Fruit fly (Drosophila melanogaster): ENCODE data around the gene CG17065.

CG17065 gene

DNA sequence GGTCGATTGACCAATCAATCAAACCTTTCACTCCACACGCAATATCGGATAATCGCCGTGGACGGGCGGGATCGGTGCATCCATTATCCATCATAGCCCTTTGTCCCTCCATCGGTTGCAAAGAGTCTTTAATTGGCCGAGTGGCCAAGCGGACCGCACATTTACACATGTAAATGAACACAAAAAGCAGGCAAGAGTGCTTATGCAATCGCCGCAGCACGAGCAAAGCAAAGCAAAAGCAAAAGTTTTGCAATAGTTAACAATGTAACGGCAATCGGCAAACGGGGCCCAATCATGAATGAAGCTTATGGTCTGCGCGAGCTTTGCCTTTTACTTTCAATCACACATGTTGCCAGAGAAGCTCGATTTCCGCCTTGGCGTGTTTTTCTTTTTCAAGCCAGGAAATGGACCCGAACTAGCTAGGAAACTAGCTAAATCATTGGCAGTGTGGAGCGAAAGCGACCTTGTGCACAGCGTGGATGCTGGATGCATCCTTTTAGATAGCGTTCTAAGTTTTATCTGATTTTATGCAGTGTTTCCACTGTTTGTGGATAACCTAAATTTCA, 13.6 kb downstream of the CG17065 start (continued):
- TF ChIP-seq eyg (GFP tag; optimal IDR thresholded peaks at IDR 0.05) = no peak
- TF ChIP-seq CG5953 (GFP tag; IDR thresholded peaks at IDR 0.05) = no peak
- TF ChIP-seq Trl (optimal IDR thresholded peaks at IDR 0.05) = no peak
- no peak for TF ChIP-seq Trl (GFP tag; optimal IDR thresholded peaks at IDR 0.05)
- TF ChIP-seq Med (GFP tag) = peak; percentile 36
- TF ChIP-seq CG5180 (GFP tag; optimal IDR thresholded peaks at IDR 0.05) = peak; percentile 89
- no peak for TF ChIP-seq tio (GFP tag; optimal IDR thresholded peaks at IDR 0.05)
- no peak for TF ChIP-seq Nf-YA (GFP tag; IDR thresholded peaks at IDR 0.05)
- TF ChIP-seq bowl (GFP tag; IDR thresholded peaks at IDR 0.05) = no peak
- TF ChIP-seq br (optimal IDR thresholded peaks at IDR 0.05) = no peak
- 0 out of 3 replicates have a peak, but pooled peaks have one; percentile 18 for TF ChIP-seq ci (GFP tag; IDR thresholded peaks at IDR 0.05)
- no peak for TF ChIP-seq CG17328 (GFP tag; IDR thresholded peaks at IDR 0.05)
- no peak for TF ChIP-seq rib (GFP tag; IDR thresholded peaks at IDR 0.05)
- no peak for TF ChIP-seq vvl (GFP tag; IDR thresholded peaks at IDR 0.05)
- no peak for TF ChIP-seq schlank (tag; optimal IDR thresholded peaks at IDR 0.05)
- no peak for TF ChIP-seq CG15011 (GFP tag; optimal IDR thresholded peaks at IDR 0.05)
- no peak for TF ChIP-seq abd-A (tag; optimal IDR thresholded peaks at IDR 0.05)
- no peak for TF ChIP-seq disco-r (GFP tag; optimal IDR thresholded peaks at IDR 0.05)
- TF ChIP-seq CG10462 (GFP tag; optimal IDR thresholded peaks at IDR 0.05) = no peak
- TF ChIP-seq CG17802 (tag; optimal IDR thresholded peaks at IDR 0.05) = peak; percentile 7
- TF ChIP-seq CG15269 (tag; optimal IDR thresholded peaks at IDR 0.05) = no peak
- no peak for TF ChIP-seq CG42726 (GFP tag; IDR thresholded peaks at IDR 0.05; ENCODE audit: partially characterized antibody)
- TF ChIP-seq CG11723 (GFP tag; optimal IDR thresholded peaks at IDR 0.05) = no peak
- no peak for TF ChIP-seq sima (GFP tag; optimal IDR thresholded peaks at IDR 0.05)
- TF ChIP-seq Stat92E (GFP tag; optimal IDR thresholded peaks at IDR 0.05) = no peak
- TF ChIP-seq esg (GFP tag; conservative IDR thresholded peaks at IDR 0.05) = no peak
- no peak for TF ChIP-seq bsh (GFP tag; optimal IDR thresholded peaks at IDR 0.05)

- no peak for TF ChIP-seq dimm (GFP tag; IDR thresholded peaks at IDR 0.05)
- peak; percentile 86 for TF ChIP-seq CG17612 (GFP tag; IDR thresholded peaks at IDR 0.05)
- TF ChIP-seq Ets65A (GFP tag) = peak; percentile 84
- peak; percentile 80 for TF ChIP-seq CG8290 (GFP tag; optimal IDR thresholded peaks at IDR 0.05)
- peak in 1 of 2 experiments; percentile 73 for TF ChIP-seq CG8290 (tag; optimal IDR thresholded peaks at IDR 0.05)
- TF ChIP-seq CG17385 (GFP tag; optimal IDR thresholded peaks at IDR 0.05) = no peak
- peak; percentile 68 for TF ChIP-seq Blimp-1 (GFP tag; optimal IDR thresholded peaks at IDR 0.05)
Observed at dm6 chrX:20240518-20241186, 16.3 kb downstream of the CG17065 start.

- peak; percentile 7 for TF ChIP-seq Med (GFP tag)
- TF ChIP-seq CG8924 (tag; optimal IDR thresholded peaks at IDR 0.05) = no peak
- no peak for TF ChIP-seq CG2120 (GFP tag; optimal IDR thresholded peaks at IDR 0.05)
- TF ChIP-seq CG13894 (tag; optimal IDR thresholded peaks at IDR 0.05) = no peak
- TF ChIP-seq dmrt11E (tag; optimal IDR thresholded peaks at IDR 0.05) = no peak
- TF ChIP-seq crol (GFP tag; IDR thresholded peaks at IDR 0.05) = peak; percentile 26; the same call in 1 of the 2 replicates
- TF ChIP-seq CG12236 (GFP tag; optimal IDR thresholded peaks at IDR 0.05) = no peak
- no peak for TF ChIP-seq Jarid2 (GFP tag; optimal IDR thresholded peaks at IDR 0.05)
- TF ChIP-seq kni (GFP tag; optimal IDR thresholded peaks at IDR 0.05) = peak; percentile 4
- TF ChIP-seq pzg (GFP tag; optimal IDR thresholded peaks at IDR 0.05) = no peak
- no peak for TF ChIP-seq CG9727 (GFP tag; optimal IDR thresholded peaks at IDR 0.05)
- no peak for TF ChIP-seq CG8290 (GFP tag; optimal IDR thresholded peaks at IDR 0.05)
- TF ChIP-seq CG8290 (tag; optimal IDR thresholded peaks at IDR 0.05) = no peak
- peak; percentile 45 for TF ChIP-seq cg (GFP tag; optimal IDR thresholded peaks at IDR 0.05)
- TF ChIP-seq gro (GFP tag; optimal IDR thresholded peaks at IDR 0.05) = no peak
- no peak for TF ChIP-seq hb (GFP tag; IDR thresholded peaks at IDR 0.05; ENCODE audit: partially characterized antibody)
- TF ChIP-seq CG14710 (tag; optimal IDR thresholded peaks at IDR 0.05) = no peak
- TF ChIP-seq CG2129 (GFP tag; IDR thresholded peaks at IDR 0.05; ENCODE audit: partially characterized antibody) = no peak
Observed at dm6 chrX:20239608-20239941, 17.4 kb downstream of the CG17065 start, which contains the start of gene obst-A. TSS of gene obst-A (plus strand) at chrX:20239855.

Measured in whole organism, embryonic.